Worm (Caenorhabditis elegans) whole organism, mixed stage, embryonic: ENCODE measurements around the gene T26C11.8.

Experiments
- M03D4.4 ChIP-seq: sonication (generic microtip); optimal IDR thresholded peaks from 2 replicates; lab custom pipeline; 2017; ENCODE audit warnings: mild to moderate bottlenecking, missing genetic modification characterization, missing compliant biosample characterization
- bed-3 ChIP-seq: fragments of 200-800 bp; sonication (Bioruptor generic); optimal IDR thresholded peaks from 3 replicates; lab custom pipeline; 2018; ENCODE audit warnings: mild to moderate bottlenecking, missing genetic modification characterization, moderate library complexity, missing compliant biosample characterization
- blmp-1 ChIP-seq: fragments of 150-350 bp; optimal IDR thresholded peaks from 2 replicates; lab custom pipeline; 2014; ENCODE audit warnings: missing biosample characterization, missing genetic modification characterization
- ceh-39 ChIP-seq: fragments of 150-350 bp; optimal IDR thresholded peaks from 2 replicates; lab custom pipeline; 2014; ENCODE audit warnings: missing biosample characterization, missing genetic modification characterization
- ceh-83 ChIP-seq: fragments of 200-800 bp; sonication (Bioruptor generic); optimal IDR thresholded peaks from 2 replicates; lab custom pipeline; 2018; ENCODE audit warnings: mild to moderate bottlenecking, missing genetic modification characterization, missing compliant biosample characterization
- ces-1 ChIP-seq: fragments of 150-350 bp; optimal IDR thresholded peaks from 2 replicates; lab custom pipeline; 2014; ENCODE audit warnings: missing biosample characterization, missing genetic modification reagents, missing genetic modification characterization
- drap-1 ChIP-seq: fragments of 200-800 bp; sonication (Bioruptor generic); optimal IDR thresholded peaks from 3 replicates; lab custom pipeline; 2018; ENCODE audit warnings: mild to moderate bottlenecking, missing genetic modification characterization, missing compliant biosample characterization
- elt-1 ChIP-seq: sonication (generic microtip); optimal IDR thresholded peaks from 2 replicates; lab custom pipeline; 2017; ENCODE audit warnings: missing genetic modification characterization, mild to moderate bottlenecking, missing compliant biosample characterization, antibody characterized with exemption, moderate library complexity, borderline replicate concordance; ENCODE audit not compliant: insufficient read depth
- elt-3 ChIP-seq: fragments of 150-350 bp; optimal IDR thresholded peaks from 2 replicates; lab custom pipeline; 2014; ENCODE audit warnings: missing biosample characterization, missing genetic modification characterization
- flh-1 ChIP-seq: fragments of 200-800 bp; sonication (Bioruptor generic); optimal IDR thresholded peaks from 2 replicates; lab custom pipeline; 2018; ENCODE audit warnings: mild to moderate bottlenecking, missing genetic modification characterization, moderate library complexity, missing compliant biosample characterization
- hlh-1 ChIP-seq: fragments of 150-350 bp; optimal IDR thresholded peaks from 2 replicates; lab custom pipeline; 2014; ENCODE audit warnings: missing biosample characterization, missing genetic modification reagents, missing genetic modification characterization
- lin-13 ChIP-seq: fragments of 150-350 bp; optimal IDR thresholded peaks from 2 replicates; lab custom pipeline; 2014; ENCODE audit warnings: missing biosample characterization, missing genetic modification characterization
- lin-32 ChIP-seq: fragments of 200-800 bp; sonication (Bioruptor generic); optimal IDR thresholded peaks from 2 replicates; lab custom pipeline; 2018; ENCODE audit warnings: mild to moderate bottlenecking, missing genetic modification characterization, missing compliant biosample characterization
- lsy-2 ChIP-seq: fragments of 150-350 bp; optimal IDR thresholded peaks from 2 replicates; lab custom pipeline; 2014; ENCODE audit warnings: missing biosample characterization, missing genetic modification characterization
- mab-5 ChIP-seq: fragments of 150-350 bp; optimal IDR thresholded peaks from 2 replicates; lab custom pipeline; 2014; ENCODE audit warnings: missing biosample characterization, missing genetic modification characterization
- mls-2 ChIP-seq: sonication (generic microtip); optimal IDR thresholded peaks from 2 replicates; lab custom pipeline; 2016; ENCODE audit warnings: mild to moderate bottlenecking, missing genetic modification characterization, moderate library complexity, missing compliant biosample characterization
- nhr-12 ChIP-seq: fragments of 150-350 bp; optimal IDR thresholded peaks from 2 replicates; lab custom pipeline; 2014; ENCODE audit warnings: missing biosample characterization, missing genetic modification characterization
- nhr-2 ChIP-seq: fragments of 150-350 bp; optimal IDR thresholded peaks from 2 replicates; lab custom pipeline; 2014; ENCODE audit warnings: missing biosample characterization, missing genetic modification characterization
- nhr-237 ChIP-seq: fragments of 150-350 bp; optimal IDR thresholded peaks from 2 replicates; lab custom pipeline; 2014; ENCODE audit warnings: missing biosample characterization, missing genetic modification characterization
- nhr-28 ChIP-seq: fragments of 150-350 bp; optimal IDR thresholded peaks from 2 replicates; lab custom pipeline; 2014; ENCODE audit warnings: missing biosample characterization, missing genetic modification characterization
- nhr-76 ChIP-seq: sonication (generic microtip); optimal IDR thresholded peaks from 2 replicates; lab custom pipeline; 2017; ENCODE audit warnings: missing biosample characterization, missing genetic modification characterization
- sem-2 ChIP-seq: fragments of 200-800 bp; sonication (Bioruptor generic); optimal IDR thresholded peaks from 2 replicates; lab custom pipeline; 2018; ENCODE audit warnings: mild to moderate bottlenecking, missing genetic modification characterization, missing compliant biosample characterization
- snpc-4 ChIP-seq: fragments of 150-350 bp; optimal IDR thresholded peaks from 2 replicates; lab custom pipeline; 2014; ENCODE audit warnings: missing biosample characterization, missing genetic modification characterization
- sptf-1 ChIP-seq: sonication (generic microtip); optimal IDR thresholded peaks from 2 replicates; lab custom pipeline; 2017; ENCODE audit warnings: mild to moderate bottlenecking, missing genetic modification characterization, moderate library complexity, missing compliant biosample characterization
- tbx-8 ChIP-seq: fragments of 200-800 bp; sonication (Bioruptor generic); optimal IDR thresholded peaks from 2 replicates; lab custom pipeline; 2018; ENCODE audit warnings: mild to moderate bottlenecking, missing genetic modification characterization, moderate library complexity, missing compliant biosample characterization
- unc-120 ChIP-seq: sonication (generic microtip); optimal IDR thresholded peaks from 2 replicates; lab custom pipeline; 2017; ENCODE audit warnings: missing genetic modification characterization, missing compliant biosample characterization; ENCODE audit not compliant: poor library complexity, severe bottlenecking
- unc-39 ChIP-seq: fragments of 150-350 bp; optimal IDR thresholded peaks from 2 replicates; lab custom pipeline; 2014; ENCODE audit warnings: missing biosample characterization, missing genetic modification characterization
- unc-62 ChIP-seq: fragments of 150-350 bp; optimal IDR thresholded peaks from 2 replicates; lab custom pipeline; 2014; ENCODE audit warnings: missing biosample characterization, missing genetic modification reagents, missing genetic modification characterization
- zip-8 ChIP-seq: fragments of 150-350 bp; optimal IDR thresholded peaks from 2 replicates; lab custom pipeline; 2014; ENCODE audit warnings: missing biosample characterization, missing genetic modification characterization
- ztf-11 ChIP-seq: fragments of 150-350 bp; optimal IDR thresholded peaks from 2 replicates; lab custom pipeline; 2014; ENCODE audit warnings: missing biosample characterization, missing genetic modification characterization

T26C11.8 gene

ce11 chrX:1860422-1860821 is at the start of gene T26C11.8:
Gene T26C11.8, plus strand, starts transcription at chrX:1860722.
- no peak for TF ChIP-seq bed-3
- no peak for TF ChIP-seq nhr-12 (tag; lab: Kevin White, UChicago)
- TF ChIP-seq lin-13 (tag; lab: Kevin White, UChicago) = no peak
- no peak for TF ChIP-seq drap-1
- TF ChIP-seq M03D4.4 (tag; lab: Kevin White, UChicago) = no peak
- no peak for TF ChIP-seq elt-3 (tag; lab: Kevin White, UChicago)

ce11 chrX:1811436-1811835 is 49.1 kb upstream of the T26C11.8 start, which contains the start of gene C14E2.3:
Gene C14E2.3, minus strand, starts transcription at chrX:1811536.
- no peak for TF ChIP-seq elt-1 (tag; lab: Kevin White, UChicago)
- TF ChIP-seq mab-5 (tag; lab: Kevin White, UChicago) = no peak
- TF ChIP-seq nhr-237 (tag; lab: Kevin White, UChicago) = no peak
- no peak for TF ChIP-seq snpc-4
- TF ChIP-seq ztf-11 = no peak
- TF ChIP-seq tbx-8 (GFP tag; lab: Kevin White, UChicago) = no peak
- TF ChIP-seq blmp-1 (tag; lab: Kevin White, UChicago) = no peak
- TF ChIP-seq unc-120 (tag; lab: Kevin White, UChicago) = no peak
- TF ChIP-seq ceh-83 (GFP tag; lab: Kevin White, UChicago) = no peak
- TF ChIP-seq ceh-39 (tag; lab: Kevin White, UChicago) = no peak
- no peak for TF ChIP-seq M03D4.4 (tag; lab: Kevin White, UChicago)
- TF ChIP-seq unc-39 (tag; lab: Kevin White, UChicago) = no peak
- TF ChIP-seq mls-2 (tag; lab: Kevin White, UChicago) = no peak
- no peak for TF ChIP-seq drap-1
- no peak for TF ChIP-seq hlh-1 (tag; lab: Kevin White, UChicago)
- TF ChIP-seq zip-8 (tag; lab: Kevin White, UChicago) = no peak
- TF ChIP-seq, all 35 proteins: peak for 0

- TF ChIP-seq ztf-11 (no peak), ces-1 (GFP tag; lab: Kevin White, UChicago) (no peak), unc-62 (GFP tag; lab: Kevin White, UChicago) (no peak), ceh-83 (GFP tag; lab: Kevin White, UChicago) (no peak), unc-39 (tag; lab: Kevin White, UChicago) (no peak), M03D4.4 (tag; lab: Kevin White, UChicago) (no peak), lin-32 (GFP tag; lab: Kevin White, UChicago) (no peak), nhr-28 (tag; lab: Kevin White, UChicago) (no peak), sptf-1 (tag; lab: Kevin White, UChicago) (no peak), mab-5 (tag; lab: Kevin White, UChicago) (no peak), lsy-2 (tag; lab: Kevin White, UChicago) (no peak), nhr-2 (tag; lab: Kevin White, UChicago) (no peak)
These were observed 44.4 kb upstream of the T26C11.8 start, which contains the start of gene C14E2.7 for ce11 chrX:1816106-1816505. Gene C14E2.7, plus strand, starts transcription at chrX:1816406.

ce11 chrX:1821235-1821634 is 39.3 kb upstream of the T26C11.8 start, which contains the start of gene C14E2.4:
Gene C14E2.4, minus strand, starts transcription at chrX:1821335.
- no peak for TF ChIP-seq flh-1
- TF ChIP-seq, all 35 proteins: peak for 0

ce11 chrX:1825290-1825832 is 35.2 kb upstream of the T26C11.8 start, which contains the start of gene C14E2.5:
Gene C14E2.5, minus strand, starts transcription at chrX:1825340.
- TF ChIP-seq tbx-8 (GFP tag; lab: Kevin White, UChicago) (no peak), unc-39 (tag; lab: Kevin White, UChicago) (no peak), M03D4.4 (tag; lab: Kevin White, UChicago) (no peak), elt-1 (tag; lab: Kevin White, UChicago) (no peak), ztf-11 (no peak), nhr-76 (no peak), sem-2 (GFP tag; lab: Kevin White, UChicago) (no peak), sptf-1 (tag; lab: Kevin White, UChicago) (no peak), ceh-39 (tag; lab: Kevin White, UChicago) (no peak), blmp-1 (tag; lab: Kevin White, UChicago) (no peak)
